Worm (Caenorhabditis elegans) whole organism, mixed stage, embryonic: ENCODE results near the gene C03A7.2.
A peak's percentile ranks its signal among the peaks of the same experiment; 100 is the strongest.

Source experiments
- M03D4.4 ChIP-seq: sonication (generic microtip); optimal IDR thresholded peaks from 2 replicates; lab custom pipeline; 2017; ENCODE audit warnings: mild to moderate bottlenecking, missing genetic modification characterization, missing compliant biosample characterization
- bed-3 ChIP-seq: fragments of 200-800 bp; sonication (Bioruptor generic); optimal IDR thresholded peaks from 3 replicates; lab custom pipeline; 2018; ENCODE audit warnings: mild to moderate bottlenecking, missing genetic modification characterization, moderate library complexity, missing compliant biosample characterization
- blmp-1 ChIP-seq: fragments of 150-350 bp; optimal IDR thresholded peaks from 2 replicates; lab custom pipeline; 2014; ENCODE audit warnings: missing biosample characterization, missing genetic modification characterization
- ceh-39 ChIP-seq: fragments of 150-350 bp; optimal IDR thresholded peaks from 2 replicates; lab custom pipeline; 2014; ENCODE audit warnings: missing biosample characterization, missing genetic modification characterization
- ceh-43 ChIP-seq: fragments of 200-800 bp; sonication (Bioruptor generic); optimal IDR thresholded peaks from 2 replicates; lab custom pipeline; 2018; ENCODE audit warnings: mild to moderate bottlenecking, missing genetic modification characterization, moderate library complexity, missing compliant biosample characterization
- ceh-83 ChIP-seq: fragments of 200-800 bp; sonication (Bioruptor generic); optimal IDR thresholded peaks from 2 replicates; lab custom pipeline; 2018; ENCODE audit warnings: mild to moderate bottlenecking, missing genetic modification characterization, missing compliant biosample characterization
- ces-1 ChIP-seq: fragments of 150-350 bp; optimal IDR thresholded peaks from 2 replicates; lab custom pipeline; 2014; ENCODE audit warnings: missing biosample characterization, missing genetic modification reagents, missing genetic modification characterization
- cnd-1 ChIP-seq: fragments of 200-800 bp; sonication (Bioruptor generic); optimal IDR thresholded peaks from 2 replicates; lab custom pipeline; 2018; ENCODE audit warnings: mild to moderate bottlenecking, missing genetic modification characterization, missing compliant biosample characterization
- drap-1 ChIP-seq: fragments of 200-800 bp; sonication (Bioruptor generic); optimal IDR thresholded peaks from 3 replicates; lab custom pipeline; 2018; ENCODE audit warnings: mild to moderate bottlenecking, missing genetic modification characterization, missing compliant biosample characterization
- elt-1 ChIP-seq: sonication (generic microtip); optimal IDR thresholded peaks from 2 replicates; lab custom pipeline; 2017; ENCODE audit warnings: missing genetic modification characterization, mild to moderate bottlenecking, missing compliant biosample characterization, antibody characterized with exemption, moderate library complexity, borderline replicate concordance; ENCODE audit not compliant: insufficient read depth
- flh-1 ChIP-seq: fragments of 200-800 bp; sonication (Bioruptor generic); optimal IDR thresholded peaks from 2 replicates; lab custom pipeline; 2018; ENCODE audit warnings: mild to moderate bottlenecking, missing genetic modification characterization, moderate library complexity, missing compliant biosample characterization
- hlh-1 ChIP-seq: fragments of 150-350 bp; optimal IDR thresholded peaks from 2 replicates; lab custom pipeline; 2014; ENCODE audit warnings: missing biosample characterization, missing genetic modification reagents, missing genetic modification characterization
- lin-13 ChIP-seq: fragments of 150-350 bp; optimal IDR thresholded peaks from 2 replicates; lab custom pipeline; 2014; ENCODE audit warnings: missing biosample characterization, missing genetic modification characterization
- lin-32 ChIP-seq: fragments of 200-800 bp; sonication (Bioruptor generic); optimal IDR thresholded peaks from 2 replicates; lab custom pipeline; 2018; ENCODE audit warnings: mild to moderate bottlenecking, missing genetic modification characterization, missing compliant biosample characterization
- lsy-2 ChIP-seq: fragments of 150-350 bp; optimal IDR thresholded peaks from 2 replicates; lab custom pipeline; 2014; ENCODE audit warnings: missing biosample characterization, missing genetic modification characterization
- mep-1 ChIP-seq: fragments of 150-350 bp; optimal IDR thresholded peaks from 2 replicates; lab custom pipeline; 2017; ENCODE audit warnings: missing biosample characterization, missing genetic modification reagents, missing genetic modification characterization, inconsistent platforms
- nhr-12 ChIP-seq: fragments of 150-350 bp; optimal IDR thresholded peaks from 2 replicates; lab custom pipeline; 2014; ENCODE audit warnings: missing biosample characterization, missing genetic modification characterization
- nhr-2 ChIP-seq: fragments of 150-350 bp; optimal IDR thresholded peaks from 2 replicates; lab custom pipeline; 2014; ENCODE audit warnings: missing biosample characterization, missing genetic modification characterization
- nhr-237 ChIP-seq: fragments of 150-350 bp; optimal IDR thresholded peaks from 2 replicates; lab custom pipeline; 2014; ENCODE audit warnings: missing biosample characterization, missing genetic modification characterization
- nhr-76 ChIP-seq: sonication (generic microtip); optimal IDR thresholded peaks from 2 replicates; lab custom pipeline; 2017; ENCODE audit warnings: missing biosample characterization, missing genetic modification characterization
- pha-4 ChIP-seq: fragments of 150-350 bp; optimal IDR thresholded peaks from 2 replicates; lab custom pipeline; 2018; ENCODE audit warnings: missing biosample characterization, missing genetic modification reagents, missing genetic modification characterization
- sem-2 ChIP-seq: fragments of 200-800 bp; sonication (Bioruptor generic); optimal IDR thresholded peaks from 2 replicates; lab custom pipeline; 2018; ENCODE audit warnings: mild to moderate bottlenecking, missing genetic modification characterization, missing compliant biosample characterization
- snpc-4 ChIP-seq: fragments of 150-350 bp; optimal IDR thresholded peaks from 2 replicates; lab custom pipeline; 2014; ENCODE audit warnings: missing biosample characterization, missing genetic modification characterization
- sptf-1 ChIP-seq: sonication (generic microtip); optimal IDR thresholded peaks from 2 replicates; lab custom pipeline; 2017; ENCODE audit warnings: mild to moderate bottlenecking, missing genetic modification characterization, moderate library complexity, missing compliant biosample characterization
- tbx-8 ChIP-seq: fragments of 200-800 bp; sonication (Bioruptor generic); optimal IDR thresholded peaks from 2 replicates; lab custom pipeline; 2018; ENCODE audit warnings: mild to moderate bottlenecking, missing genetic modification characterization, moderate library complexity, missing compliant biosample characterization
- unc-120 ChIP-seq: sonication (generic microtip); optimal IDR thresholded peaks from 2 replicates; lab custom pipeline; 2017; ENCODE audit warnings: missing genetic modification characterization, missing compliant biosample characterization; ENCODE audit not compliant: poor library complexity, severe bottlenecking
- unc-39 ChIP-seq: fragments of 150-350 bp; optimal IDR thresholded peaks from 2 replicates; lab custom pipeline; 2014; ENCODE audit warnings: missing biosample characterization, missing genetic modification characterization
- unc-62 ChIP-seq: fragments of 150-350 bp; optimal IDR thresholded peaks from 2 replicates; lab custom pipeline; 2014; ENCODE audit warnings: missing biosample characterization, missing genetic modification reagents, missing genetic modification characterization
- zip-8 ChIP-seq: fragments of 150-350 bp; optimal IDR thresholded peaks from 2 replicates; lab custom pipeline; 2014; ENCODE audit warnings: missing biosample characterization, missing genetic modification characterization
- ztf-11 ChIP-seq: fragments of 150-350 bp; optimal IDR thresholded peaks from 2 replicates; lab custom pipeline; 2014; ENCODE audit warnings: missing biosample characterization, missing genetic modification characterization

Gene C03A7.2

DNA sequence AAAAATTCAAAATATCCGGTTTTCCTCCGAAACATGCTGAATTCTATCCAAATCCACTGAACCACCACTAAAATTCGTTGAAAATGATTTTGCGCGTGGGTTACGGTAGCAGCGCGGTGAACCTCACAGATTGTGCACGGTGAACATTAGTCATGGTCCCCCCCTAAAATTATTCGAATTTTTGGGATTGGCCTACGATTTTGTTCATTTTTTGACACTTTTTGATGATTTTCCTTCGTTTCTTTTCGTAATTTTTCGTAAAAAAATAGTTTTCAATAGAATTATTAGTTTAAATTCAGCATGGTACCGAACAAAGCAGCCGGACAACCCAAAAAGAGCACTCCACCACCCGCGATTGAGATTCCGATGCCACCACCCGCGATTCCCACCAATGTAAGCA is at the start of gene C03A7.2:
C03A7.2 (plus strand) TSS at position 301 of the 400 bp plus-strand sequence.
- no peak for TF ChIP-seq ces-1
- TF ChIP-seq lsy-2 (tag; lab: Kevin White, UChicago): no peak
- TF ChIP-seq bed-3 (GFP tag; lab: Kevin White, UChicago): no peak
- TF ChIP-seq hlh-1 (tag; lab: Kevin White, UChicago): no peak
- no peak for TF ChIP-seq M03D4.4 (tag; lab: Kevin White, UChicago)

DNA sequence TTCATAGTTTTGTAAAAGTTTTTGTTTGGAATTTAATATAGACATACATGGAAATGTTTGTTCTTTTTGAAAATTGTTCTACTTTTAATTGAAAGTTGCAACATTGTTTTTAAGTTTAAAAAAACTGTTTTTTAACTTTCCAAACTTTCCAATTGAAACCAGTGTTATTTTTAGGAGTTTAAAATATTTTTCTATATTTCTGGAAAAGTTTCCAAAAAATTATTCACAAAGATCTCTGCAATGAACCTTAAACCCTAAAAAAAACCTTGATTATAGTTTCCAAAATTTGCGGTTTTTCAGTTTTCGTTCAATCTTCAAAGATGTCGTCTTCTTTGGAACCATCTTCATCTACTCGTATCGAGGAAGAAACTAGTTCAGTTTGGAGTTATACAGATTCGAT is 49.3 kb upstream of the C03A7.2 start, which contains the start of gene F14F9.4:
F14F9.4 (plus strand) TSS at position 301 of the 400 bp plus-strand sequence.
- TF ChIP-seq snpc-4 (no peak), lin-13 (tag; lab: Kevin White, UChicago) (no peak), nhr-76 (tag; lab: Kevin White, UChicago) (no peak), bed-3 (GFP tag; lab: Kevin White, UChicago) (no peak)

DNA sequence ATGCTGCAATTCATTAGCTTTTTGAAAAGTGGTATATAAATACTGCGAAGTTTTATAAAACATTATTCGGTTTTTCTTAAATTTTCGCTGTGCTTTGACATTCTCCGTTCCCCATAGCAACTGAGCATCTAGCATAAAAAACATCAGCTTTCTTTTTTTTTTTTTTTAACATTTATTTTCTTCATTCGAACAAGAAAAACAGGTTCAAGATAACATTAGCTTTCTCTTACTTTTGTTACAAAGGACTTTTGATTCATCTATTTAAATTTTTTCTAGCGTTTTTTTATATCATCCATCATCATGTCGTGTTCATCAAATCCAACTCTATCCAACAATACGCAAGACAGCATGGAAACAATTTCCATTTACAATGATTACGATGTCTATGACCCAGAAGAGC is 43.8 kb upstream of the C03A7.2 start, which contains the start of gene F14F9.3:
F14F9.3 (plus strand) TSS at position 301 of the 400 bp plus-strand sequence.
- TF ChIP-seq nhr-2 (no peak), ceh-43 (GFP tag; lab: Kevin White, UChicago) (no peak), elt-1 (tag; lab: Kevin White, UChicago) (no peak), sem-2 (GFP tag; lab: Kevin White, UChicago) (no peak), mep-1 (tag; lab: Kevin White, UChicago) (no peak), pha-4 (tag; lab: Kevin White, UChicago) (no peak), sptf-1 (tag; lab: Kevin White, UChicago) (no peak), flh-1 (no peak), nhr-237 (tag; lab: Kevin White, UChicago) (no peak), unc-120 (tag; lab: Kevin White, UChicago) (no peak), hlh-1 (tag; lab: Kevin White, UChicago) (no peak), lin-13 (tag; lab: Kevin White, UChicago) (no peak), ceh-83 (no peak), ces-1 (no peak), nhr-12 (tag; lab: Kevin White, UChicago) (no peak), zip-8 (tag; lab: Kevin White, UChicago) (no peak), lsy-2 (tag; lab: Kevin White, UChicago) (no peak), M03D4.4 (tag; lab: Kevin White, UChicago) (no peak), ztf-11 (tag; lab: Kevin White, UChicago) (no peak), blmp-1 (tag; lab: Kevin White, UChicago) (no peak)
- TF ChIP-seq, all 35 proteins: peak for 0

DNA sequence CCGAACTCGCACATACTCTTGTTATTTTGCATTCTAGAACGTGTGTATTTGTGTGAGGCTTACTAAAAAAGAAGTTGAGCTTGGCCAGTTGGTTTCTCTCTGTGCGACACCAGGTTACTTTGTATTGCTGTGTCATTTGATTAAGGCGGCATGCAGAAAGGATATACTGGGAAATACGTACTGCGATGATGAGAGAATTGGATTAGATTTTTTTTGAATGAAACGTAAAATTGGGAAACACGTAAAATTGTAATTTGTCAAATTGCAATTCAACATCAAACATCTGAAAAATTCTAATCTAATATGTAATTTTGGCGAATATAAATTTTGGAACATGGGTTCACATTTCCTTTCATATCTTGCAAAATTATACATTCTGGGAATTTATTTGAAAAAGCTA is 37.9 kb upstream of the C03A7.2 start, which contains the start of gene srh-129:
srh-129 (minus strand) TSS at position 101 of the 400 bp plus-strand sequence.
- no peak for TF ChIP-seq elt-1 (tag; lab: Kevin White, UChicago)
- TF ChIP-seq blmp-1 (tag; lab: Kevin White, UChicago): no peak
- TF ChIP-seq, all 35 proteins: peak for 0

DNA sequence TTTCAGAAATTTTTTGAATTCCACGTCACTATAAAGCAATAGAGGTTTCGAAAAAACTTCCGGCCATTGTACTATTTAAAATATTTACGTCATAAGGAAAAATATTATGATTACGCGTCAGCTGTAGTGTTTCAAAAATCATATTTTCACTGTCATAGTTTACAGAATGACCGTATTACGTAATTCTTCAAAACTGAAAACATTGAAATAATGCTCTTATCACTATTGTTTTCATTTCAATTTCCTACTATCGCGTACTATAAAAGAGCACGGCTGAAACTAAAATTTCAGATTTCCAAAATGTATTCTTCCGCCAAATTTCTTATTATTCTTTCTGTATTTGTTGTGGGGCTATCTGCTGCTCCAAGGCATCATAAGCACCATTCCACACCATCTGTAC is 37.2 kb upstream of the C03A7.2 start, which contains the start of gene F14F9.2:
F14F9.2 (plus strand) TSS at position 301 of the 400 bp plus-strand sequence.
- TF ChIP-seq zip-8 (tag; lab: Kevin White, UChicago) (peak; percentile 73), ceh-43 (GFP tag; lab: Kevin White, UChicago) (no peak)

DNA sequence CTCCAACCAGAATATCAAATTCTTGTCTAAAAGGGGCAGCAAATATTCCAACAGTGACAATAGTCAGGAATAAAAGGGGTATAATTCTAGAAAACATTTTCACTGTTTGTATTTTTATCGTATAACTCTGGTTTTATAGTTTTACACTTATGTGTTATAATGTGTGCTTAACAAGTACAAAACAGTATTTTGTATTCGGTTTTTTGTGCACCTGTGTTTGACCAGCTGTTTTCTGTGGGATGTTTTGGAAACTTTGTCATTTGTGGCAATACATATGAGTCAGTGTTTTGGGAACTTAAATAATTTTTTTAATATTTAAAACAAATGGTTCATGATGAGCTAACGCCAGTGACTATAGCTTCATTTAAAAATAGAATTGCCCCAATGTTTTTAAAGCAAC is 35.3 kb upstream of the C03A7.2 start, which contains the start of gene F14F9.6:
F14F9.6 (minus strand) TSS at position 101 of the 400 bp plus-strand sequence.
- TF ChIP-seq unc-62 (GFP tag; lab: Kevin White, UChicago) (no peak), pha-4 (tag; lab: Kevin White, UChicago) (no peak), drap-1 (GFP tag; lab: Kevin White, UChicago) (no peak), ces-1 (no peak), snpc-4 (no peak), sem-2 (GFP tag; lab: Kevin White, UChicago) (no peak), unc-120 (tag; lab: Kevin White, UChicago) (no peak), ceh-39 (no peak), unc-39 (tag; lab: Kevin White, UChicago) (no peak), lin-32 (no peak), nhr-76 (tag; lab: Kevin White, UChicago) (no peak), tbx-8 (no peak), nhr-2 (no peak), elt-1 (tag; lab: Kevin White, UChicago) (no peak), cnd-1 (tag; lab: Kevin White, UChicago) (no peak), lin-13 (tag; lab: Kevin White, UChicago) (no peak), nhr-237 (tag; lab: Kevin White, UChicago) (no peak), bed-3 (GFP tag; lab: Kevin White, UChicago) (no peak)
